Fruit fly (Drosophila melanogaster): ENCODE measurements around the gene cm.
A peak's percentile ranks its signal among the peaks of the same experiment; 100 is the strongest.

Gene cm

DNA sequence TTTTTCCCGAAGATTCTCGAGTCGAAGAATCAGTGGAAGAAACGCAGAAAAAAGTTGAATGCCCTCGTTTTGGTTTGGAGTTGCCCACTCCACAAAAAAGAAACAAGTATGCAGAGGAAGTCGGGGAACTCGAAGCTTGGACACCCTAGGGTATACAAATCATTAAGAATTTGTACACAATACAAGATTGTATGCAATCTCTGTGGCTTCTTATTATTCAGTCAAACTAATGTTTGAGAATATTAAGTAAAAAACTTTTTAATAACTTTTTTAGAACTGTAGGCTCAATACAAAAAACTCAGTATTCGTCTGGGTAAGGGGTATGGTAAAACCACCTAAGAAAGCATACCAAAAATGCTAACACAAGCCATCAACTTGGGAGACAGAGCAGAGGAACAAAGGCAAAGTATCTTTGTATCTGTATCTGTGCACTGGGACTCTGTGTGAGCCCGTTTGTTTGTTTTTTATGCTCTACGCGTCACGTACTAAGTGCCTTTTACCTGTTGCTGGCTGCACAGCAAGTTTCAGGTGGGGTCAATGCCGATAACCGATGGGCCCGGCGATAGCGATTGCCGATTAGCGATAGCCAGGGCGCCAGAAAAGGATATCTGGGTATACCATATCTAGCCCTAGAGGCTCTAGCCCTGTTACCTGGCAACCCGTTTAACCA is 25.6 kb downstream of the cm start (continued):
- TF ChIP-seq CG8290 (GFP tag; optimal IDR thresholded peaks at IDR 0.05), result peak; percentile 54
- peak in 1 of 2 experiments; percentile 33 for TF ChIP-seq CG8290 (tag; optimal IDR thresholded peaks at IDR 0.05)
- no peak for TF ChIP-seq usp (GFP tag; optimal IDR thresholded peaks at IDR 0.05)
- peak; percentile 54 for TF ChIP-seq CG32532 (GFP tag; IDR thresholded peaks at IDR 0.05)
- no peak for TF ChIP-seq C15 (GFP tag; IDR thresholded peaks at IDR 0.05)
- peak; percentile 75 for TF ChIP-seq ATbp (GFP tag; optimal IDR thresholded peaks at IDR 0.05)
- peak; percentile 75; the same call in 2 of the 3 replicates for TF ChIP-seq H15 (GFP tag; IDR thresholded peaks at IDR 0.05)
- peak; percentile 47 for TF ChIP-seq CG10147 (GFP tag; optimal IDR thresholded peaks at IDR 0.05)
- TF ChIP-seq lbe (GFP tag; optimal IDR thresholded peaks at IDR 0.05), result peak; percentile 92
- TF ChIP-seq Sry-δ (GFP tag; optimal IDR thresholded peaks at IDR 0.05), result peak; percentile 63
- TF ChIP-seq CG10565 (GFP tag; optimal IDR thresholded peaks at IDR 0.05), result no peak
- TF ChIP-seq CG15601 (tag; optimal IDR thresholded peaks at IDR 0.05), result peak; percentile 88
- peak; percentile 22 for TF ChIP-seq CG12104 (GFP tag; optimal IDR thresholded peaks at IDR 0.05)
- TF ChIP-seq CG2712 (tag; optimal IDR thresholded peaks at IDR 0.05), result peak; percentile 94
- peak; percentile 82 for TF ChIP-seq Oli (tag; optimal IDR thresholded peaks at IDR 0.05)
- no peak for TF ChIP-seq CG4282 (GFP tag; optimal IDR thresholded peaks at IDR 0.05)
- TF ChIP-seq CG13424 (tag; optimal IDR thresholded peaks at IDR 0.05), result peak; percentile 79
- 0 out of 4 replicates have a peak, but pooled peaks have one; percentile 58 for TF ChIP-seq chinmo (GFP tag; IDR thresholded peaks at IDR 0.05; ENCODE audit: partially characterized antibody)
- peak; percentile 56; the same call in 1 of the 3 replicates for TF ChIP-seq so (GFP tag; IDR thresholded peaks at IDR 0.05)
- peak; percentile 66 for TF ChIP-seq Vsx1 (GFP tag; optimal IDR thresholded peaks at IDR 0.05)
- TF ChIP-seq tup (GFP tag; optimal IDR thresholded peaks at IDR 0.05), result peak; percentile 54
- TF ChIP-seq CG30431 (GFP tag; optimal IDR thresholded peaks at IDR 0.05), result peak; percentile 67
- TF ChIP-seq CG4617 (GFP tag; optimal IDR thresholded peaks at IDR 0.05; ENCODE audit: borderline replicate concordance), result peak; percentile 14
- peak; percentile 42; the same call in 1 of the 2 replicates for TF ChIP-seq Gsc (GFP tag; IDR thresholded peaks at IDR 0.05)
- TF ChIP-seq CG7987 (GFP tag; optimal IDR thresholded peaks at IDR 0.05), result no peak
- TF ChIP-seq CHES-1-like (GFP tag; optimal IDR thresholded peaks at IDR 0.05), result peak; percentile 73
- TF ChIP-seq croc (GFP tag; conservative IDR thresholded peaks at IDR 0.05), result peak; percentile 83
- TF ChIP-seq fd96Cb (tag; optimal IDR thresholded peaks at IDR 0.05), result peak; percentile 83
- TF ChIP-seq Myb (GFP tag; optimal IDR thresholded peaks at IDR 0.05), result peak; percentile 42
- no peak; the same call in 2 of the 3 replicates for TF ChIP-seq Mrtf (GFP tag; IDR thresholded peaks at IDR 0.05)
- TF ChIP-seq mirr (GFP tag; optimal IDR thresholded peaks at IDR 0.05), result no peak
- TF ChIP-seq Dip2 (GFP tag; IDR thresholded peaks at IDR 0.05), result no peak
- TF ChIP-seq kni (GFP tag; optimal IDR thresholded peaks at IDR 0.05), result peak; percentile 89
- TF ChIP-seq disco-r (GFP tag; optimal IDR thresholded peaks at IDR 0.05), result peak; percentile 46
- TF ChIP-seq Nf-YB (GFP tag; optimal IDR thresholded peaks at IDR 0.05), result peak; percentile 59
- TF ChIP-seq corto (GFP tag; optimal IDR thresholded peaks at IDR 0.05), result peak; percentile 83
- TF ChIP-seq CG1647 (GFP tag; optimal IDR thresholded peaks at IDR 0.05), result no peak
- peak; percentile 20 for TF ChIP-seq HLHmδ (GFP tag; optimal IDR thresholded peaks at IDR 0.05)
- TF ChIP-seq CG34224 (GFP tag; IDR thresholded peaks at IDR 0.05; ENCODE audit: partially characterized antibody), result no peak; the same call in 2 of the 3 replicates
- TF ChIP-seq emc (GFP tag; optimal IDR thresholded peaks at IDR 0.05), result no peak
- TF ChIP-seq CG14014 (GFP tag; IDR thresholded peaks at IDR 0.05), result peak; percentile 53
- peak; percentile 91 for TF ChIP-seq gem (tag; optimal IDR thresholded peaks at IDR 0.05)
- peak; percentile 36 for TF ChIP-seq run (tag; optimal IDR thresholded peaks at IDR 0.05)
- TF ChIP-seq Taf1 (GFP tag; IDR thresholded peaks at IDR 0.05), result no peak
- no peak for TF ChIP-seq ftz-f1 (GFP tag; optimal IDR thresholded peaks at IDR 0.05)
- peak; percentile 41 for TF ChIP-seq ro (GFP tag; IDR thresholded peaks at IDR 0.05)
- peak; percentile 18 for TF ChIP-seq CG7271 (tag; optimal IDR thresholded peaks at IDR 0.05)
- no peak for TF ChIP-seq cas (GFP tag; IDR thresholded peaks at IDR 0.05)
- no peak for TF ChIP-seq ham (GFP tag; IDR thresholded peaks at IDR 0.05)
- peak; percentile 56 for TF ChIP-seq crc (GFP tag; optimal IDR thresholded peaks at IDR 0.05)
